Fruit fly (Drosophila melanogaster) whole organism, pupa: Measurements from ENCODE around the gene CG2841.

Experiments
- CG10348 ChIP-seq: fragments of 200-800 bp; sonication (Bioruptor generic); IDR thresholded peaks from 2 replicates; pipeline ENCODE4 v1.3.6; 2022; ENCODE audit warnings: missing biosample characterization, missing genetic modification characterization
- CG12605 ChIP-seq: fragments of 200-800 bp; sonication (Bioruptor generic); IDR thresholded peaks from 2 replicates; pipeline ENCODE4 v1.3.6; 2022; ENCODE audit warnings: missing biosample characterization, missing genetic modification characterization
- CG13204 ChIP-seq: fragments of 200-800 bp; sonication (Bioruptor generic); optimal IDR thresholded peaks from 2 replicates; lab custom pipeline; 2018; ENCODE audit warnings: missing biosample characterization, mild to moderate bottlenecking, missing genetic modification characterization, moderate library complexity
- CG14655 ChIP-seq: fragments of 200-800 bp; sonication (Bioruptor generic); optimal IDR thresholded peaks from 3 replicates; lab custom pipeline; 2017; ENCODE audit warnings: mild to moderate bottlenecking, missing biosample characterization, missing genetic modification reagents, missing genetic modification characterization
- CG15710 ChIP-seq: fragments of 200-800 bp; sonication (Bioruptor generic); optimal IDR thresholded peaks from 2 replicates; lab custom pipeline; 2018; ENCODE audit warnings: missing biosample characterization, mild to moderate bottlenecking, missing genetic modification characterization, moderate library complexity
- CG17806 ChIP-seq: fragments of 200-800 bp; sonication (Bioruptor generic); optimal IDR thresholded peaks from 2 replicates; lab custom pipeline; 2018; ENCODE audit warnings: missing biosample characterization, mild to moderate bottlenecking, missing genetic modification characterization, moderate library complexity
- CG32121 ChIP-seq: fragments of 200-800 bp; sonication (Bioruptor generic); IDR thresholded peaks from 2 replicates; pipeline ENCODE4 v1.3.6; 2022; ENCODE audit warnings: missing biosample characterization, missing genetic modification characterization
- CG34367 ChIP-seq: fragments of 200-800 bp; sonication (Bioruptor generic); optimal IDR thresholded peaks from 2 replicates; lab custom pipeline; 2018; ENCODE audit warnings: missing biosample characterization, mild to moderate bottlenecking, missing genetic modification characterization
- CG4496 ChIP-seq: fragments of 200-800 bp; sonication (Bioruptor generic); IDR thresholded peaks from 3 replicates; pipeline ENCODE4 v1.3.6; 2022; ENCODE audit warnings: missing biosample characterization, missing genetic modification characterization
- CG8159 ChIP-seq: fragments of 200-800 bp; sonication (Bioruptor generic); optimal IDR thresholded peaks from 3 replicates; lab custom pipeline; 2018; ENCODE audit warnings: missing biosample characterization, mild to moderate bottlenecking, missing genetic modification characterization, moderate library complexity
- CG8301 ChIP-seq: fragments of 200-800 bp; sonication (Bioruptor generic); optimal IDR thresholded peaks from 2 replicates; lab custom pipeline; 2018; ENCODE audit warnings: missing biosample characterization, mild to moderate bottlenecking, missing genetic modification characterization
- CG9948 ChIP-seq: fragments of 200-800 bp; sonication (Bioruptor generic); optimal IDR thresholded peaks from 2 replicates; lab custom pipeline; 2018; ENCODE audit warnings: missing biosample characterization, mild to moderate bottlenecking, missing genetic modification characterization, moderate library complexity
- D1 ChIP-seq: fragments of 200-800 bp; sonication (Bioruptor generic); optimal IDR thresholded peaks from 2 replicates; lab custom pipeline; 2018; ENCODE audit warnings: missing biosample characterization, mild to moderate bottlenecking, missing genetic modification characterization, moderate library complexity
- EcR ChIP-seq: fragments of 200-800 bp; sonication (Bioruptor generic); optimal IDR thresholded peaks from 3 replicates; lab custom pipeline; 2019; ENCODE audit warnings: missing biosample characterization, missing genetic modification characterization, mild to moderate bottlenecking, moderate library complexity, missing genetic modification reagents
- Ets98B ChIP-seq: fragments of 200-800 bp; sonication (Bioruptor generic); IDR thresholded peaks from 2 replicates; pipeline ENCODE4 v1.3.6; 2022; ENCODE audit warnings: missing biosample characterization, missing genetic modification characterization
- Pif1A ChIP-seq: fragments of 200-800 bp; sonication (Bioruptor generic); optimal IDR thresholded peaks from 3 replicates; lab custom pipeline; 2016; ENCODE audit warnings: missing biosample characterization, missing genetic modification characterization
- Pif1B ChIP-seq: fragments of 200-800 bp; sonication (Bioruptor generic); optimal IDR thresholded peaks from 3 replicates; lab custom pipeline; 2016; ENCODE audit warnings: missing biosample characterization, missing genetic modification characterization
- Snoo ChIP-seq: fragments of 200-800 bp; sonication (Bioruptor generic); optimal IDR thresholded peaks from 3 replicates; lab custom pipeline; 2017; ENCODE audit warnings: missing biosample characterization, mild to moderate bottlenecking, missing genetic modification characterization, inconsistent platforms
- fd96Ca ChIP-seq: fragments of 200-800 bp; sonication (Bioruptor generic); IDR thresholded peaks from 3 replicates; pipeline ENCODE4 v1.3.6; 2022; ENCODE audit warnings: missing biosample characterization, missing genetic modification characterization
- gl ChIP-seq: fragments of 200-800 bp; sonication (Bioruptor generic); optimal IDR thresholded peaks from 2 replicates; lab custom pipeline; 2018; ENCODE audit warnings: missing biosample characterization, mild to moderate bottlenecking, missing genetic modification characterization
- rn ChIP-seq: fragments of 200-800 bp; sonication (Bioruptor generic); IDR thresholded peaks from 2 replicates; pipeline ENCODE4 v1.3.6; 2022; ENCODE audit warnings: missing biosample characterization, missing genetic modification characterization

Gene CG2841

DNA sequence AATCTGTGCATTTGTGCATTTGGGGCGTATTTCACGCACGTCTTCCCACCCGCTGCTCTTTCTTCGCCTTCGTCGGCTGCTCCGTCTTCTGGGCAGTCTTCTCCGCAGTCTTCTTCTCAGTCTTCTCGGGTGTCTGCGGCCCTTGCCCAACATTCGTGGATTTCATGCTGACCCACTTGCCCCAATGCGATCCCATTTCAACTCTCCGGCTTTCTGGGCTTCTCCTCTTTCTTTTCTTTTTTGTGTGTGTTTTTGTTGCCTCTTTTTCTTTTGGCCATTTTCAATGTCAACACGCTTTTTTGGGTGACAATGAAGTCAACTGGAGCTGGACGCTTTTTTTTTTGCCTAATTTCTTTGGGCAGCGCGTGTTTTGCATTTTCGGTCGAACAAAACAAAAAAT, 5.2 kb downstream of the CG2841 start:
- TF ChIP-seq Snoo (tag; lab: Kevin White, UChicago): peak; percentile 27
- TF ChIP-seq rn (GFP tag; lab: Robert Waterston, UW): no peak
- TF ChIP-seq CG12605 (GFP tag; lab: Robert Waterston, UW): no peak
- TF ChIP-seq EcR (GFP tag; lab: Kevin White, UChicago): no peak
- TF ChIP-seq CG14655 (GFP tag; lab: Kevin White, UChicago): no peak

DNA sequence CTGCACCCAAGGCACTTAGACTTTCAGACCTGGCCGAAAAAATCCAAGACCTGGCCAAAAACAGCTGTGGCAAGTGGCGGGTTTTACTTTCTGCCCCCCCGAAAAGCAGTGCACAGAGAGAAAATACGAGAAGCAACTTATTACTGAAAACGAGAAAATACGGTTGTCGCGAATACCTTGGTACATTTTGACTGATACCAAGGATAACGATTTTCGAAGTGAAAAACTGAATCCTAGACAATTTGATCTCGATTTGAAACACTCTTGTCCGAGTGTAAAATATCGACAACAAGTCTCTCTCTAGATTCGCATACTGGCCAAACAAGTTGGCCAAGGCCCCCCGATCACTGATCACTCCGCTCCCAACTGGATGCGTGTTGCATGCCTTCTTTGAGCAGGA, 6.3 kb downstream of the CG2841 start:
- TF ChIP-seq CG4496 (GFP tag; lab: Robert Waterston, UW) (peak; percentile 97), fd96Ca (peak; percentile 98), CG8159 (tag; lab: Kevin White, UChicago) (peak; percentile 91), CG34367 (tag; lab: Kevin White, UChicago) (peak; percentile 92), CG12605 (GFP tag; lab: Robert Waterston, UW) (peak; percentile 93), EcR (GFP tag; lab: Kevin White, UChicago) (no peak), Snoo (tag; lab: Kevin White, UChicago) (peak; percentile 84), CG17806 (tag; lab: Kevin White, UChicago) (peak; percentile 90), Ets98B (GFP tag; lab: Robert Waterston, UW) (peak; percentile 96), CG32121 (peak; percentile 96), Pif1B (GFP tag; lab: Kevin White, UChicago) (peak; percentile 94), CG15710 (peak; percentile 93), CG10348 (GFP tag; lab: Robert Waterston, UW) (peak; percentile 81), gl (peak; percentile 87), Pif1A (GFP tag; lab: Kevin White, UChicago) (peak; percentile 94), CG13204 (peak; percentile 88), D1 (tag; lab: Kevin White, UChicago) (peak; percentile 54), CG14655 (GFP tag; lab: Kevin White, UChicago) (peak; percentile 96), CG8301 (tag; lab: Kevin White, UChicago) (peak; percentile 95), rn (GFP tag; lab: Robert Waterston, UW) (peak; percentile 92), CG9948 (tag; lab: Kevin White, UChicago) (peak; percentile 89)
- TF ChIP-seq, all 21 proteins: peak for 20

DNA sequence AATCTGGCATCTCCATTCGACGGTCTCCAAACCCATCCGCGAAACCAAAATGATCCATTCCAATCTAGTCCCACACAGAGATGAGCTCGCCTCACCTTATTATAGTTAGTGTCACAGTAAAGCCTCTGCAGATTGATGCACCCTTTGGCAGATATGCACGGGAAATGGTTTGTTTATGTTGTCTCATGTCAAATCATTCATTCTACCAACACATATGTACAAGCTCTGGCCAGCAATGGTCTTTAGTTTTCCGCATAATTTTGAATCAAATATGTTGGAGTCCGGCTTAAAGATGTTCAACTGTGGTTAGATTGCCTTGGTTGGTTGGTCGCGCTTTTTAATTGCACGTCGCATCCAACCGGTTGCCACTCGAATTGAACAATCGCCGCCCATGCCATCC, 8.0 kb downstream of the CG2841 start:
- TF ChIP-seq Pif1A (GFP tag; lab: Kevin White, UChicago) (peak; percentile 66), CG17806 (tag; lab: Kevin White, UChicago) (no peak), CG9948 (tag; lab: Kevin White, UChicago) (peak; percentile 39), CG4496 (GFP tag; lab: Robert Waterston, UW) (peak; percentile 79), Ets98B (GFP tag; lab: Robert Waterston, UW) (peak; percentile 64), CG15710 (peak; percentile 71), CG12605 (GFP tag; lab: Robert Waterston, UW) (peak; percentile 46; the same call in 1 of the 2 replicates), CG13204 (peak; percentile 0), CG32121 (peak; percentile 37; the same call in 1 of the 2 replicates), Pif1B (GFP tag; lab: Kevin White, UChicago) (peak; percentile 67), CG8301 (tag; lab: Kevin White, UChicago) (no peak), fd96Ca (peak; percentile 84), CG34367 (tag; lab: Kevin White, UChicago) (no peak)

DNA sequence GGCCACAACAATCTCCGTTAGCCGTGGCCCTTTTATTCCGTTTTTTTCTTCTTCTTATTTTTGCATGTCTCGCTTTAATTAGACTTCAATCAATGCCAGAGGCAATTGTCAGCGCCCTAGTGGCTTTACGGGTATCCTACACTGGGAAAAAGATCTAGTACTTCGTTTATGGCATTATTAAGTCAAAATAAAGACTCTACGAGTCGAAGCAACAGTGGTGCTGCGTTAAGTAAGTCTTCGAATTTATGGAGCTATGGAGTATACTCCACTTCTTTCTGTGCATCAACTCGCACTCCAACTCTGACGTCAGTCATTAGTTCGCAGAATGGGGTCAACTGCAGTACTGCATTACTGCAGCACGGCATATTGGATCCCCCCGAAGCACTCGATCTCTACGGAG, 9.7 kb downstream of the CG2841 start:
- peak; percentile 47 for TF ChIP-seq Pif1A (GFP tag; lab: Kevin White, UChicago)
- no peak for TF ChIP-seq EcR (GFP tag; lab: Kevin White, UChicago)
- TF ChIP-seq CG14655 (GFP tag; lab: Kevin White, UChicago): peak; percentile 52
- no peak for TF ChIP-seq gl
- peak; percentile 18 for TF ChIP-seq CG15710
- TF ChIP-seq Ets98B (GFP tag; lab: Robert Waterston, UW): peak; percentile 74
- peak; percentile 7 for TF ChIP-seq CG34367 (tag; lab: Kevin White, UChicago)
- TF ChIP-seq CG12605 (GFP tag; lab: Robert Waterston, UW): peak; percentile 31; the same call in 1 of the 2 replicates
- TF ChIP-seq Pif1B (GFP tag; lab: Kevin White, UChicago): peak; percentile 10
- peak; percentile 83 for TF ChIP-seq fd96Ca
- TF ChIP-seq CG32121: peak; percentile 55; the same call in 1 of the 2 replicates
- TF ChIP-seq D1 (tag; lab: Kevin White, UChicago): no peak
- peak; percentile 42 for TF ChIP-seq CG8301 (tag; lab: Kevin White, UChicago)
- peak; percentile 56 for TF ChIP-seq rn (GFP tag; lab: Robert Waterston, UW)
- TF ChIP-seq Snoo (tag; lab: Kevin White, UChicago): no peak
- peak; percentile 78 for TF ChIP-seq CG4496 (GFP tag; lab: Robert Waterston, UW)
- peak; percentile 35 for TF ChIP-seq CG8159 (tag; lab: Kevin White, UChicago)
- TF ChIP-seq CG9948 (tag; lab: Kevin White, UChicago): no peak
- no peak for TF ChIP-seq CG13204
- peak; percentile 42 for TF ChIP-seq CG17806 (tag; lab: Kevin White, UChicago)
- TF ChIP-seq CG10348 (GFP tag; lab: Robert Waterston, UW): no peak

DNA sequence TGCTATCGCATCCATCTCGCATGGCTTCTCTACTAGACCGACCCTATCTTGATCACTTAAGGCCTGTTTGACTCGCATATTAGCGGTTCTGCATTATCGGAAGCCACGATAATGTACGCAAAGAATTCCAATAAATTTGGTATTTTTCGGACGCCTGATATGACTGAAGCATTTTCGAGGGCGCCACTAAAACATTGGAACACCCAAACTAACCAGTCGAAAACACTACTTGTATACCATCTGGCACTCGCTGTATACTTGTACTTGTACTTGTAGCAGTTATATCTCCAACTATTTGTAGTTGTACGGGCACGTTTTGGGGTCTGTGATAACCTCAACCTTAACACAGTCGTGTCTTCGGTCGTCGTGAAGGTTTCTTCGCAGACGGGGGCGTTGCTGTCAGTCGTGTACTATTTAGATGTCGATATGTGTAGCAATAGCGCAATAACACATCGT, 10.6 kb downstream of the CG2841 start:
- TF ChIP-seq Pif1A (GFP tag; lab: Kevin White, UChicago) (no peak), CG15710 (no peak), Pif1B (GFP tag; lab: Kevin White, UChicago) (no peak), CG8159 (tag; lab: Kevin White, UChicago) (no peak), D1 (tag; lab: Kevin White, UChicago) (no peak), CG14655 (GFP tag; lab: Kevin White, UChicago) (no peak), fd96Ca (no peak), Snoo (tag; lab: Kevin White, UChicago) (no peak), CG9948 (tag; lab: Kevin White, UChicago) (no peak), CG8301 (tag; lab: Kevin White, UChicago) (no peak)
